Worm (Caenorhabditis elegans): Measurements from ENCODE around the gene nsph-3.2.

The nsph-3.2 gene

DNA sequence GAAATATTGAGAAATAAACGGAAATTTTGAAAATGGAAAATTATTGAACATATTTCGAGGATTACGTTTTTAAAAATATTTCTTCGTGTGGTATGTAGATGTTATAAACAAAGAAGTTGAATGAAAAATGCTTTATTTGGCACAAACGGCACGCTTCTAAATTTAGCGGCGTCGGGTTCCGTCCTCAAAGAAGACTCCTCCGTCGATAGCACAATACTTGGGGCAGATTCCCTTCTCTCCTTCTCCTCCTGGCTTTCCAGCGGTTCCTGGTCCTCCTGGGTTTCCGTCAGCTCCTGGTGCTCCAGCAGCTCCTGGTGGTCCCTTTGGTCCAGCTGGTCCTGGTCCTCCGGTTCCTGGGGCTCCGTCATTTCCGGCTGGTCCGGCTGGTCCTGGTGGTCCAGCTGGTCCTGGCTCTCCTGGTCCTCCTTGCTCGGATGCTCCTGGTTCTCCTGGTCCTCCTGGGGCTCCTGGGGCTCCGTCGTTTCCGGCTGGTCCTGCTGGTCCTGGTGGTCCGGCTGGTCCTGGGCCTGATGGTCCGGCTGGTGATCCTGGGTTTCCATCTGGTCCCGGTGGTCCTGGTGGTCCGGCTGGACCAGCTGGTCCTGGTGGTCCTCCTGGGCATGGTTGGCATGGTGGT, 28.2 kb upstream of the nsph-3.2 start, which contains the start of gene W01B6.8:
TSS of gene W01B6.8 (minus strand) at position 51 of the 637 bp plus-strand sequence.
- TF ChIP-seq lin-39 (tag; optimal IDR thresholded peaks at IDR 0.05) (no peak), egl-43 (GFP tag; IDR thresholded peaks at IDR 0.05) (0 out of 2 replicates have a peak, but pooled peaks have one; percentile 19), pha-4 (GFP tag; IDR thresholded peaks at IDR 0.05) (peak; percentile 67; the same call in 1 of the 2 replicates), pha-4 (tag; optimal IDR thresholded peaks at IDR 0.05) (no peak), dmd-6 (GFP tag; IDR thresholded peaks at IDR 0.05) (no peak), set-16 (GFP tag; IDR thresholded peaks at IDR 0.05) (peak; percentile 99)

DNA sequence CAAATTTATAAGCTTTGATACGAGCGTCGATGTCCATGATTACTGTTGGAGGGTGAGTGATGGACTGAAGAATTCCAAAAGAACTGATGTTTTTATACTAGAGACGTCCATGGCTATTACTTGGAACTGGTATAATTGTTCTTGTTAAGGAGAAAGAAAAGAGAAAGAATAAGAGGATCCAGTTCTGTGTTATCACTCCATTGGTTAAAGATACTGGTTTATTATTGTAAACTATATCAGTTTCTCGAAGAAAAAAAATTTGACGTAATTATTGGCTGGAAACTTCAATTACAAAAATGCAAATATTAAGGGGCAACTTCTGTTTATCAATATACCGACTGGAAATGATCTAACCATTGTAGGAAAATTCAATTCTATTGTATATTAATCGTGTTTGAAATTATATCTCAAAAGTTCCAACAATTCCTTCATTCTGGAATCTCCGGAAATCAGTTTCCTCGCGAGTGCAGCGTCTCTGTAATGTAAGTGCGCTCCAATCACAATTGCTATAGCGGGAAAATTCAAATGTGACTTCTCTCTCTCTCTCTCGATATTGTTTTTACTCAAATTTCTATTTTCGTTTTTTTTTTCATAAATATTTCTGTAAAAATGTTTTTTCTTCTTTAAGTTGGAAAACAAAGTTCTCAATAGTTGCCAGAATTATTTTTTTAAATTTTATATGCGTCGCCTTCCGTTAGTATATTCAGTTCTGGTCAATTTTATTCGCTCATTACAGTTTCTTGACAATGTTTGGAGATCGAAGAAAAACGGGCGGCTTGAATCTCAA, 27.1 kb upstream of the nsph-3.2 start, which contains the start of the genes col-2 and ndc-80:
TSS of gene col-2 (minus strand) at position 51 of the 787 bp plus-strand sequence.
TSS of gene ndc-80 (plus strand) at position 737 of the 787 bp plus-strand sequence.
- peak; percentile 35 for TF ChIP-seq nhr-11 (tag; optimal IDR thresholded peaks at IDR 0.05)
- TF ChIP-seq mes-2 (tag; optimal IDR thresholded peaks at IDR 0.05; ENCODE audit: poor library complexity, severe bottlenecking): peak; percentile 95
- no peak for TF ChIP-seq pha-4 (GFP tag; IDR thresholded peaks at IDR 0.05)
- peak; percentile 76 for TF ChIP-seq pha-4 (tag; optimal IDR thresholded peaks at IDR 0.05)
- peak; percentile 27 for TF ChIP-seq mxl-3 (GFP tag; optimal IDR thresholded peaks at IDR 0.05)
- peak; percentile 94 for TF ChIP-seq lin-38 (GFP tag; IDR thresholded peaks at IDR 0.05)
- TF ChIP-seq ZK337.2 (GFP tag; IDR thresholded peaks at IDR 0.05): peak; percentile 59; the same call in 1 of the 2 replicates
- TF ChIP-seq hlh-11 (tag; optimal IDR thresholded peaks at IDR 0.05): peak; percentile 19
- no peak for TF ChIP-seq egl-27 (tag; optimal IDR thresholded peaks at IDR 0.05)
- TF ChIP-seq ztf-7 (tag; optimal IDR thresholded peaks at IDR 0.05): no peak
- TF ChIP-seq spr-3 (GFP tag; optimal IDR thresholded peaks at IDR 0.05): no peak
- no peak for TF ChIP-seq lin-39 (tag; optimal IDR thresholded peaks at IDR 0.05)
- TF ChIP-seq mdl-1 (tag; optimal IDR thresholded peaks at IDR 0.05): peak in 1 of 2 experiments; percentile 0
- TF ChIP-seq nhr-28 (tag; optimal IDR thresholded peaks at IDR 0.05): no peak
- peak; percentile 90 for TF ChIP-seq aha-1 (tag)
- no peak for TF ChIP-seq ctbp-1 (GFP tag; IDR thresholded peaks at IDR 0.05)
- no peak for TF ChIP-seq lsy-2 (tag; optimal IDR thresholded peaks at IDR 0.05)
- TF ChIP-seq fos-1 (tag; optimal IDR thresholded peaks at IDR 0.05): no peak
- peak; percentile 55; the same call in 1 of the 2 replicates for TF ChIP-seq snpc-1.2 (GFP tag; IDR thresholded peaks at IDR 0.05)
- peak; percentile 82 for TF ChIP-seq nhr-6 (tag; optimal IDR thresholded peaks at IDR 0.05)
- TF ChIP-seq lin-13 (GFP tag; optimal IDR thresholded peaks at IDR 0.05): peak; percentile 37
- peak; percentile 82 for TF ChIP-seq unc-130 (GFP tag; optimal IDR thresholded peaks at IDR 0.05)
- TF ChIP-seq rbr-2 (tag; optimal IDR thresholded peaks at IDR 0.05): peak; percentile 43
- peak; percentile 82 for TF ChIP-seq dpl-1 (GFP tag; optimal IDR thresholded peaks at IDR 0.05)

DNA sequence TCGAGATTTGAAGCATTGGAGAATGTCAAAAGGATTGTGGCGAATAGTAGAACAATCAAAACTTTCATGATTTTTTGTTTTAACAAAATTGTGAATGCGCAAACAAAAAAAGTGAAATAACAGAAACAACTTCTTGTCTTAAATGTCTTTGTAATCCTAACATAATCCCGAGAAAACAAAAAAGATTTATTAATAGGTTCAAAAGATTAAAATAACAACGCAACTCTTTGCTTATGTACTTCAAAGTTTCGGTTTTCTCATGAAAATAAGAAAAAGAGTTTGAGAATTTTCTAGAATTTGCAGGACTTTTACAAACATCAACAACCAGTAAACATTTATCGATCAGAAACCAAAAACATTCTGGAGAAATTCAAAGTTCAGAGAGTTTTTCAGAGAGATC, 22.9 kb upstream of the nsph-3.2 start, which contains the start of gene ttr-39:
TSS of gene ttr-39 (minus strand) at position 101 of the 400 bp plus-strand sequence.
- TF ChIP-seq dmd-8 (GFP tag; IDR thresholded peaks at IDR 0.05) (no peak), lin-13 (GFP tag; optimal IDR thresholded peaks at IDR 0.05) (no peak), duxl-1 (tag; optimal IDR thresholded peaks at IDR 0.05; ENCODE audit: poor library complexity) (no peak), lin-29 (GFP tag; IDR thresholded peaks at IDR 0.05) (no peak), snpc-4 (tag; optimal IDR thresholded peaks at IDR 0.05) (no peak), spr-3 (GFP tag; optimal IDR thresholded peaks at IDR 0.05) (no peak), ZK337.2 (GFP tag; IDR thresholded peaks at IDR 0.05) (no peak), nhr-25 (tag; optimal IDR thresholded peaks at IDR 0.05; ENCODE audit: borderline replicate concordance, insufficient read depth) (no peak), snpc-1.2 (GFP tag; IDR thresholded peaks at IDR 0.05) (no peak), dve-1 (tag; optimal IDR thresholded peaks at IDR 0.05; ENCODE audit: insufficient read depth) (no peak), D1046.2 (GFP tag; IDR thresholded peaks at IDR 0.05) (no peak), ces-1 (GFP tag; optimal IDR thresholded peaks at IDR 0.05) (no peak), tra-1 (GFP tag; IDR thresholded peaks at IDR 0.05) (no peak), fos-1 (tag; optimal IDR thresholded peaks at IDR 0.05) (no peak), zfp-3 (GFP tag; conservative IDR thresholded peaks at IDR 0.05) (no peak), ama-1 (optimal IDR thresholded peaks at IDR 0.05) (no peak), ceh-32 (tag; optimal IDR thresholded peaks at IDR 0.05; ENCODE audit: poor library complexity) (no peak), nhr-111 (GFP tag; optimal IDR thresholded peaks at IDR 0.05) (no peak), daf-12 (tag; optimal IDR thresholded peaks at IDR 0.05) (no peak)
